Fruit fly (Drosophila melanogaster): ENCODE measurements around the gene CG7135.
A peak's percentile ranks its signal among the peaks of the same experiment; 100 is the strongest.

CG7135 gene

DNA sequence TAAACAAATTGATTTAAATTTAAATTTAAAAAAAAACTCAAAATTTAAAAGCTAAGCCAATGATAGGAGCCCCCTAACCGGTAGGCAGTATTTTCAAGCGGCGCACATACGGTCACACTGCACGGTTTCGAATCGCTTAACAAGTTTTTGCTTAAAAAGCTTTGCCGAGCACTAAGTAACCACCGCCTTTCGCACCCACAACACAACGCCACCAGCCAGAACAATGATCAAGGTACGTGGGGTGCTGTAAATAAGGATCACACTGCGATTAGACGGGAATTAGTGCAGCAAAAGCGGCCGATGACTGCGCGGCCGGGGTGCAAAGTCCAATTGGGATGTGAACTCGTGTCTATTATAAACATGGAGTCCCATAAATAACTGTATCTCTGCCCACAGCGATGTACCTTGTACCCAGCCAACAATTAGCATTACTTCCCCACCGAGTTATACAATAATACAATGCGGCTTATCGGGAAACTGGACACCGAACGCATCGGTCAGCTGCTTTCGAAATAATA, 12.2 kb upstream of the CG7135 start, which contains the start of gene scu:
Gene scu (plus strand): TSS at position 101 of the 518 bp plus-strand sequence.
- peak; percentile 35 for TF ChIP-seq Sox102F (GFP tag; optimal IDR thresholded peaks at IDR 0.05)
- TF ChIP-seq pdm3 (GFP tag; optimal IDR thresholded peaks at IDR 0.05) = no peak
- TF ChIP-seq fd85E (GFP tag; optimal IDR thresholded peaks at IDR 0.05) = no peak
- TF ChIP-seq spab (GFP tag; optimal IDR thresholded peaks at IDR 0.05) = peak; percentile 73
- peak; percentile 90 for TF ChIP-seq CG16779 (tag; optimal IDR thresholded peaks at IDR 0.05)
- peak; percentile 43; the same call in 1 of the 2 replicates for TF ChIP-seq Gug (GFP tag; IDR thresholded peaks at IDR 0.05)
- no peak for TF ChIP-seq CG11294 (GFP tag; IDR thresholded peaks at IDR 0.05)
- TF ChIP-seq topi (GFP tag; optimal IDR thresholded peaks at IDR 0.05) = peak; percentile 9
- no peak for TF ChIP-seq Sox15 (GFP tag; optimal IDR thresholded peaks at IDR 0.05)
- TF ChIP-seq Eip93F (GFP tag; optimal IDR thresholded peaks at IDR 0.05) = no peak
- no peak for TF ChIP-seq CG31627 (GFP tag; optimal IDR thresholded peaks at IDR 0.05)
- TF ChIP-seq Blimp-1 (GFP tag; optimal IDR thresholded peaks at IDR 0.05) = peak; percentile 49
- TF ChIP-seq eg (GFP tag; IDR thresholded peaks at IDR 0.05) = peak; percentile 65; the same call in 1 of the 3 replicates
- no peak for TF ChIP-seq Hr4 (GFP tag; optimal IDR thresholded peaks at IDR 0.05)
- TF ChIP-seq fd59A (GFP tag; optimal IDR thresholded peaks at IDR 0.05) = no peak
- no peak for TF ChIP-seq CG4318 (GFP tag; optimal IDR thresholded peaks at IDR 0.05)
- peak; percentile 73 for TF ChIP-seq net (GFP tag; optimal IDR thresholded peaks at IDR 0.05)
- TF ChIP-seq CG6163 (GFP tag; IDR thresholded peaks at IDR 0.05) = no peak; the same call in 2 of the 3 replicates
- peak; percentile 57 for TF ChIP-seq Ets96B (tag; optimal IDR thresholded peaks at IDR 0.05)
- no peak for TF ChIP-seq Ets21C (GFP tag; optimal IDR thresholded peaks at IDR 0.05)
- peak; percentile 78 for TF ChIP-seq CG8119 (GFP tag; IDR thresholded peaks at IDR 0.05)
- peak; percentile 73 for TF ChIP-seq vri (GFP tag; optimal IDR thresholded peaks at IDR 0.05)
- TF ChIP-seq CG11762 (GFP tag; optimal IDR thresholded peaks at IDR 0.05; ENCODE audit: insufficient read depth) = peak; percentile 43
- TF ChIP-seq CG11902 (GFP tag; optimal IDR thresholded peaks at IDR 0.05) = no peak
- peak; percentile 64 for TF ChIP-seq Lpt (GFP tag; optimal IDR thresholded peaks at IDR 0.05)
- peak; percentile 45 for TF ChIP-seq Eip75B (GFP tag; optimal IDR thresholded peaks at IDR 0.05)
- no peak for TF ChIP-seq Hr39 (GFP tag; optimal IDR thresholded peaks at IDR 0.05)
- TF ChIP-seq CG3919 (GFP tag; optimal IDR thresholded peaks at IDR 0.05) = peak; percentile 60
- peak; percentile 59 for TF ChIP-seq CG15336 (GFP tag; IDR thresholded peaks at IDR 0.05)
- TF ChIP-seq CG1621 (tag; optimal IDR thresholded peaks at IDR 0.05) = peak; percentile 78
- peak; percentile 88 for TF ChIP-seq svp (GFP tag)
- TF ChIP-seq Sox14 (GFP tag; optimal IDR thresholded peaks at IDR 0.05) = peak; percentile 54
- TF ChIP-seq Hr38 (GFP tag; optimal IDR thresholded peaks at IDR 0.05) = no peak
- peak; percentile 7 for TF ChIP-seq Met (GFP tag; optimal IDR thresholded peaks at IDR 0.05)
- TF ChIP-seq CG8632 (GFP tag; optimal IDR thresholded peaks at IDR 0.05) = no peak
- TF ChIP-seq Eip78C (GFP tag) = peak; percentile 79
- TF ChIP-seq salr (GFP tag; optimal IDR thresholded peaks at IDR 0.05) = peak in 1 of 2 experiments; percentile 49
- TF ChIP-seq CG9139 (GFP tag; optimal IDR thresholded peaks at IDR 0.05) = peak; percentile 94
- TF ChIP-seq OdsH (GFP tag; optimal IDR thresholded peaks at IDR 0.05) = no peak
- TF ChIP-seq acj6 (GFP tag; optimal IDR thresholded peaks at IDR 0.05) = no peak
- TF ChIP-seq dac (GFP tag; optimal IDR thresholded peaks at IDR 0.05) = peak; percentile 39
- TF ChIP-seq cyc (GFP tag; optimal IDR thresholded peaks at IDR 0.05) = no peak
- peak; percentile 37 for TF ChIP-seq CG32006 (GFP tag; optimal IDR thresholded peaks at IDR 0.05)
- TF ChIP-seq CG6854 (GFP tag; optimal IDR thresholded peaks at IDR 0.05) = peak; percentile 92
- peak; percentile 94 for TF ChIP-seq CG6276 (GFP tag; optimal IDR thresholded peaks at IDR 0.05)
- peak; percentile 5 for TF ChIP-seq achi (GFP tag; optimal IDR thresholded peaks at IDR 0.05)
- no peak for TF ChIP-seq CG6792 (GFP tag; optimal IDR thresholded peaks at IDR 0.05)
- TF ChIP-seq CG10631 (GFP tag; optimal IDR thresholded peaks at IDR 0.05) = no peak
- no peak for TF ChIP-seq lz (GFP tag; optimal IDR thresholded peaks at IDR 0.05)
- peak; percentile 42 for TF ChIP-seq CG3032 (tag; optimal IDR thresholded peaks at IDR 0.05)
- peak; percentile 36 for TF ChIP-seq CG7368 (GFP tag; optimal IDR thresholded peaks at IDR 0.05)
- TF ChIP-seq CG34406 (GFP tag; optimal IDR thresholded peaks at IDR 0.05) = no peak
- no peak for TF ChIP-seq esn (GFP tag; optimal IDR thresholded peaks at IDR 0.05)

Measured in whole organism, prepupa.